Fruit fly (Drosophila melanogaster) whole organism, prepupa: ENCODE results near the gene CG43389.

Source experiments
- Blimp-1 ChIP-seq: fragments of 200-800 bp; sonication (Bioruptor generic); optimal IDR thresholded peaks from 3 replicates; lab custom pipeline; 2017; ENCODE audit warnings: missing biosample characterization, missing genetic modification characterization, mild to moderate bottlenecking, moderate library complexity, missing genetic modification reagents
- CG10631 ChIP-seq: fragments of 200-800 bp; sonication (Bioruptor generic); optimal IDR thresholded peaks from 2 replicates; lab custom pipeline; 2016; ENCODE audit warnings: missing biosample characterization, missing genetic modification characterization
- CG10669 ChIP-seq: fragments of 200-800 bp; sonication (Bioruptor generic); optimal IDR thresholded peaks from 3 replicates; lab custom pipeline; 2018; ENCODE audit warnings: missing biosample characterization, mild to moderate bottlenecking, missing genetic modification characterization, moderate library complexity
- CG11294 ChIP-seq: fragments of 200-800 bp; sonication (Bioruptor generic); IDR thresholded peaks from 2 replicates; pipeline ENCODE4 v1.3.6; 2022; ENCODE audit warnings: missing biosample characterization, missing genetic modification characterization
- CG11902 ChIP-seq: fragments of 200-800 bp; sonication (Bioruptor generic); optimal IDR thresholded peaks from 3 replicates; lab custom pipeline; 2016; ENCODE audit warnings: missing biosample characterization, missing genetic modification characterization
- CG15336 ChIP-seq: fragments of 200-800 bp; sonication (Bioruptor generic); IDR thresholded peaks from 2 replicates; pipeline ENCODE4 v1.3.6; 2022; ENCODE audit warnings: missing biosample characterization, missing genetic modification characterization
- CG1621 ChIP-seq: fragments of 200-800 bp; sonication (Bioruptor generic); optimal IDR thresholded peaks from 3 replicates; lab custom pipeline; 2018; ENCODE audit warnings: missing biosample characterization, mild to moderate bottlenecking, missing genetic modification characterization
- CG3032 ChIP-seq: fragments of 200-800 bp; optimal IDR thresholded peaks from 2 replicates; lab custom pipeline; 2019; ENCODE audit warnings: missing biosample characterization, mild to moderate bottlenecking, missing genetic modification characterization, moderate library complexity
- CG32006 ChIP-seq: fragments of 200-800 bp; sonication (Bioruptor generic); optimal IDR thresholded peaks from 3 replicates; lab custom pipeline; 2017; ENCODE audit warnings: missing biosample characterization, mild to moderate bottlenecking, missing genetic modification characterization
- CG34406 ChIP-seq: fragments of 200-800 bp; sonication (Bioruptor generic); optimal IDR thresholded peaks from 3 replicates; lab custom pipeline; 2016; ENCODE audit warnings: missing biosample characterization, missing genetic modification characterization
- CG3919 ChIP-seq: fragments of 200-800 bp; sonication (Bioruptor generic); optimal IDR thresholded peaks from 3 replicates; lab custom pipeline; 2016; ENCODE audit warnings: missing biosample characterization, missing genetic modification characterization
- CG4318 ChIP-seq: fragments of 200-800 bp; sonication (Bioruptor generic); optimal IDR thresholded peaks from 3 replicates; lab custom pipeline; 2017; ENCODE audit warnings: missing biosample characterization, mild to moderate bottlenecking, missing genetic modification characterization
- CG6276 ChIP-seq: fragments of 200-800 bp; sonication (Bioruptor generic); optimal IDR thresholded peaks from 2 replicates; lab custom pipeline; 2017; ENCODE audit warnings: missing biosample characterization, mild to moderate bottlenecking, missing genetic modification characterization
- CG6808 ChIP-seq: fragments of 200-800 bp; sonication (Bioruptor generic); optimal IDR thresholded peaks from 3 replicates; lab custom pipeline; 2017; ENCODE audit warnings: missing biosample characterization, missing genetic modification characterization, mild to moderate bottlenecking, moderate library complexity, missing genetic modification reagents
- CG8119 ChIP-seq: fragments of 200-800 bp; sonication (Bioruptor generic); IDR thresholded peaks from 3 replicates; pipeline ENCODE4 v1.3.6; 2022; ENCODE audit warnings: missing biosample characterization, missing genetic modification characterization
- CG8319 ChIP-seq: fragments of 200-800 bp; sonication (Bioruptor generic); optimal IDR thresholded peaks from 3 replicates; lab custom pipeline; 2016; ENCODE audit warnings: missing biosample characterization, missing genetic modification characterization
- CG8632 ChIP-seq: fragments of 200-800 bp; sonication (Bioruptor generic); optimal IDR thresholded peaks from 3 replicates; lab custom pipeline; 2016; ENCODE audit warnings: missing biosample characterization, missing genetic modification characterization
- CG9139 ChIP-seq: fragments of 200-800 bp; sonication (Bioruptor generic); optimal IDR thresholded peaks from 3 replicates; lab custom pipeline; 2017; ENCODE audit warnings: missing biosample characterization, mild to moderate bottlenecking, missing genetic modification characterization
- Eip75B ChIP-seq: fragments of 200-800 bp; sonication (Bioruptor generic); optimal IDR thresholded peaks from 3 replicates; lab custom pipeline; 2016; ENCODE audit warnings: missing biosample characterization, missing genetic modification characterization
- Ets21C ChIP-seq: fragments of 200-800 bp; sonication (Bioruptor generic); optimal IDR thresholded peaks from 3 replicates; lab custom pipeline; 2016; ENCODE audit warnings: missing biosample characterization, missing genetic modification characterization
- Gug ChIP-seq: fragments of 200-800 bp; sonication (Bioruptor generic); IDR thresholded peaks from 2 replicates; pipeline ENCODE4 v1.3.6; 2022; ENCODE audit warnings: missing biosample characterization, missing genetic modification characterization
- Hr38 ChIP-seq: sonication (Bioruptor generic); optimal IDR thresholded peaks from 2 replicates; lab custom pipeline; 2016; ENCODE audit warnings: missing biosample characterization, missing genetic modification characterization
- Hr39 ChIP-seq: fragments of 200-800 bp; sonication (Bioruptor generic); optimal IDR thresholded peaks from 2 replicates; lab custom pipeline; 2016; ENCODE audit warnings: missing biosample characterization, missing genetic modification characterization
- Hr4 ChIP-seq: fragments of 200-800 bp; sonication (Bioruptor generic); optimal IDR thresholded peaks from 3 replicates; lab custom pipeline; 2016; ENCODE audit warnings: missing biosample characterization, missing genetic modification characterization
- Lpt ChIP-seq: fragments of 200-800 bp; sonication (Bioruptor generic); optimal IDR thresholded peaks from 3 replicates; lab custom pipeline; 2016; ENCODE audit warnings: missing biosample characterization, missing genetic modification characterization
- Met ChIP-seq: fragments of 200-800 bp; sonication (Bioruptor generic); optimal IDR thresholded peaks from 3 replicates; lab custom pipeline; 2016; ENCODE audit warnings: missing biosample characterization, missing genetic modification characterization
- OdsH ChIP-seq: fragments of 200-800 bp; sonication (Bioruptor generic); optimal IDR thresholded peaks from 3 replicates; lab custom pipeline; 2016; ENCODE audit warnings: missing biosample characterization, missing genetic modification characterization
- Sox102F ChIP-seq: fragments of 200-800 bp; sonication (Bioruptor generic); optimal IDR thresholded peaks from 2 replicates; lab custom pipeline; 2016; ENCODE audit warnings: missing biosample characterization, mild to moderate bottlenecking, missing genetic modification characterization
- Sox14 ChIP-seq: fragments of 200-800 bp; sonication (Bioruptor generic); optimal IDR thresholded peaks from 3 replicates; lab custom pipeline; 2016; ENCODE audit warnings: missing biosample characterization, missing genetic modification characterization
- Sox15 ChIP-seq: fragments of 200-800 bp; sonication (Bioruptor generic); optimal IDR thresholded peaks from 3 replicates; lab custom pipeline; 2016; ENCODE audit warnings: missing biosample characterization, missing genetic modification characterization
- acj6 ChIP-seq: fragments of 200-800 bp; sonication (Bioruptor generic); optimal IDR thresholded peaks from 3 replicates; lab custom pipeline; 2016; ENCODE audit warnings: missing biosample characterization, missing genetic modification characterization
- eg ChIP-seq: fragments of 200-800 bp; sonication (Bioruptor generic); IDR thresholded peaks from 3 replicates; pipeline ENCODE4 v1.3.6; 2022; ENCODE audit warnings: missing biosample characterization, missing genetic modification characterization
- esn ChIP-seq: fragments of 200-800 bp; sonication (Bioruptor generic); optimal IDR thresholded peaks from 2 replicates; lab custom pipeline; 2016; ENCODE audit warnings: missing biosample characterization, mild to moderate bottlenecking, missing genetic modification characterization, moderate library complexity
- fd59A ChIP-seq: fragments of 200-800 bp; sonication (Bioruptor generic); optimal IDR thresholded peaks from 2 replicates; lab custom pipeline; 2017; ENCODE audit warnings: missing biosample characterization, mild to moderate bottlenecking, missing genetic modification characterization, missing genetic modification reagents
- fd85E ChIP-seq: fragments of 200-800 bp; sonication (Bioruptor generic); optimal IDR thresholded peaks from 3 replicates; lab custom pipeline; 2016; ENCODE audit warnings: missing biosample characterization, missing genetic modification characterization
- fkh ChIP-seq: fragments of 200-800 bp; sonication (Bioruptor generic); optimal IDR thresholded peaks from 3 replicates; lab custom pipeline; 2017; ENCODE audit warnings: missing biosample characterization, mild to moderate bottlenecking, missing genetic modification characterization, moderate library complexity
- lz ChIP-seq: fragments of 200-800 bp; sonication (Bioruptor generic); optimal IDR thresholded peaks from 3 replicates; lab custom pipeline; 2016; ENCODE audit warnings: missing biosample characterization, missing genetic modification characterization
- net ChIP-seq: fragments of 200-800 bp; sonication (Bioruptor generic); optimal IDR thresholded peaks from 3 replicates; lab custom pipeline; 2016; ENCODE audit warnings: missing biosample characterization, missing genetic modification characterization
- pdm3 ChIP-seq: fragments of 200-800 bp; sonication (Bioruptor generic); optimal IDR thresholded peaks from 3 replicates; lab custom pipeline; 2016; ENCODE audit warnings: missing biosample characterization, missing genetic modification characterization
- salr ChIP-seq, 2 experiments: fragments of 200-800 bp; sonication (Bioruptor generic); optimal IDR thresholded peaks; 3 replicates each; lab custom pipeline; 2016 to 2018; ENCODE audit warnings: missing biosample characterization in 2 of 2, missing genetic modification characterization in 2 of 2, mild to moderate bottlenecking in 1 of 2
- svp ChIP-seq: fragments of 200-800 bp; sonication (Bioruptor generic); peaks from one replicate; lab custom pipeline; 2016; ENCODE audit warnings: missing biosample characterization, missing genetic modification characterization
- topi ChIP-seq: fragments of 200-800 bp; sonication (Bioruptor generic); optimal IDR thresholded peaks from 3 replicates; lab custom pipeline; 2016; ENCODE audit warnings: missing biosample characterization, missing genetic modification characterization
- vri ChIP-seq: fragments of 200-800 bp; sonication (Bioruptor generic); optimal IDR thresholded peaks from 3 replicates; lab custom pipeline; 2016; ENCODE audit warnings: missing biosample characterization, mild to moderate bottlenecking, missing genetic modification characterization

Gene CG43389

dm6 chr3L:3248714-3249663, 1.2 kb downstream of the CG43389 start (continued):
- TF ChIP-seq Eip75B (GFP tag; lab: Kevin White, UChicago) (peak; percentile 96), eg (GFP tag; lab: Robert Waterston, UW) (peak; percentile 76), CG11902 (GFP tag; lab: Kevin White, UChicago) (peak; percentile 98), fd85E (peak; percentile 91), CG8319 (GFP tag; lab: Kevin White, UChicago) (peak; percentile 98), CG6276 (GFP tag; lab: Kevin White, UChicago) (peak; percentile 94), CG10669 (peak; percentile 97), CG15336 (peak; percentile 92), CG8119 (GFP tag; lab: Robert Waterston, UW) (peak; percentile 94), CG6808 (GFP tag; lab: Kevin White, UChicago) (peak; percentile 99), CG11294 (peak; percentile 54; the same call in 1 of the 2 replicates), CG1621 (tag; lab: Kevin White, UChicago) (peak; percentile 92), topi (peak; percentile 99), Lpt (GFP tag; lab: Kevin White, UChicago) (peak; percentile 94), Hr4 (peak; percentile 96), Met (GFP tag; lab: Kevin White, UChicago) (peak; percentile 99), pdm3 (GFP tag; lab: Kevin White, UChicago) (peak; percentile 97), Sox14 (peak; percentile 98), CG3919 (peak; percentile 98), svp (GFP tag; lab: Kevin White, UChicago) (peak; percentile 100), net (GFP tag; lab: Kevin White, UChicago) (peak; percentile 98), Blimp-1 (GFP tag; lab: Kevin White, UChicago) (peak; percentile 94)

DNA sequence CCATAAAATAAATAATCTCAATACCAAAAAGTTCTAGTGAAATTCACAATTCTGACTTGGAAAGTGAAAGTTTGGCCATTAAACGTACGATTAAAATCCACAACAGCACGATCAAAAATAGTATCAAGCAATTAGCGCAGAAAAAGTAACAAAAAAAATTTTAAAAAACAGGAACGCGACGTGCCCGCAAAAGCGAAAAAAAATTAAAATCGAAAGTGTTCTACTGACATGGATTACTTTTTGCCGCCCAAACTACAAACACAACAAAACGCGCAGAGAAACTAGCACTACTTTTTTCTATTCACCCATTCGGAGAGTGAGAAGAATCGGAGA, 1.8 kb downstream of the CG43389 start:
- TF ChIP-seq Blimp-1 (GFP tag; lab: Kevin White, UChicago) (peak; percentile 85), fkh (no peak), Ets21C (GFP tag; lab: Kevin White, UChicago) (no peak)

- TF ChIP-seq Hr38 (GFP tag; lab: Kevin White, UChicago) (no peak), CG8632 (GFP tag; lab: Kevin White, UChicago) (peak; percentile 60), CG8119 (GFP tag; lab: Robert Waterston, UW) (peak; percentile 94), OdsH (GFP tag; lab: Kevin White, UChicago) (peak; percentile 89), CG11294 (peak; percentile 81), svp (GFP tag; lab: Kevin White, UChicago) (peak; percentile 78), CG32006 (GFP tag; lab: Kevin White, UChicago) (peak; percentile 98), lz (GFP tag; lab: Kevin White, UChicago) (peak; percentile 41), fd85E (no peak), CG10669 (peak; percentile 59), Hr39 (GFP tag; lab: Kevin White, UChicago) (peak; percentile 40), acj6 (GFP tag; lab: Kevin White, UChicago) (peak; percentile 86), CG4318 (GFP tag; lab: Kevin White, UChicago) (peak; percentile 95), Ets21C (GFP tag; lab: Kevin White, UChicago) (no peak), Gug (GFP tag; lab: Robert Waterston, UW) (peak; percentile 86), CG1621 (tag; lab: Kevin White, UChicago) (peak; percentile 16), Sox102F (GFP tag; lab: Kevin White, UChicago) (no peak), CG6276 (GFP tag; lab: Kevin White, UChicago) (peak; percentile 94), CG10631 (GFP tag; lab: Kevin White, UChicago) (peak; percentile 90), eg (GFP tag; lab: Robert Waterston, UW) (peak; percentile 77), CG8319 (GFP tag; lab: Kevin White, UChicago) (no peak), esn (GFP tag; lab: Kevin White, UChicago) (peak; percentile 39), fkh (peak; percentile 80), CG11902 (GFP tag; lab: Kevin White, UChicago) (no peak), vri (GFP tag; lab: Kevin White, UChicago) (peak; percentile 10), CG34406 (GFP tag; lab: Kevin White, UChicago) (peak; percentile 45), salr (GFP tag; optimal IDR thresholded peaks at IDR 0.05; lab: Kevin White, UChicago) (peak in 1 of 2 experiments; percentile 99), CG9139 (peak; percentile 8), Sox15 (GFP tag; lab: Kevin White, UChicago) (peak; percentile 38), CG3032 (tag; lab: Kevin White, UChicago) (peak; percentile 63), net (GFP tag; lab: Kevin White, UChicago) (peak; percentile 84), fd59A (GFP tag; lab: Kevin White, UChicago) (peak; percentile 79), Eip75B (GFP tag; lab: Kevin White, UChicago) (peak; percentile 70)
Observed at dm6 chr3L:3249997-3250774, 2.4 kb downstream of the CG43389 start.
